Fruit fly (Drosophila melanogaster) whole organism, larva: Measurements from ENCODE around the gene CG33125.

Experiments
- noc ChIP-seq: fragments of 200-800 bp; sonication (Bioruptor generic); optimal IDR thresholded peaks from 3 replicates; lab custom pipeline; 2019; ENCODE audit warnings: missing biosample characterization, mild to moderate bottlenecking, missing genetic modification characterization, moderate library complexity

CG33125 gene

dm6 chr2L:2652314-2652713 lies at the start of gene CG33125:
Gene CG33125, minus strand, starts transcription at chr2L:2652414.
- no peak for TF ChIP-seq noc

DNA sequence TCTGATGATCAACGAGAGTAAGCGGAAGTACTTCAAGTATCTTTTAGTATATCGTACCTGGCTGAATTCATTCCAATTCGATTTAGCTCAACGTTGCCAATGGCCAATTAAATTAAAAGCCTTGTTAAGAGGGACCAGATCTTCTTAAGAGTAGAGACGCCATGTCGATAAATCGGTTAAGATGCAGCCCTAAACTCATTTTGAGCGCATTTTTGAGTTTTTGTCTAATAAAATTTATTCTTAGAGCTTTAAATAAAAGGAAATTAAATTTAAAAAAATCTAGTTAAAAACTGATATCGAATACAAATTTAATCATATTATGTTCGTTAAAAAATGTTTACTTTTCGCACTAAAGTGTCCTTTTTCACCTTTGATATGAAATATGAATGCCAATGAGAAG lies 44.1 kb upstream of the CG33125 start, which contains the start of gene Trf5:
Gene Trf5 (minus strand): TSS at position 101 of the 400 bp plus-strand sequence.
- TF ChIP-seq noc: no peak

DNA sequence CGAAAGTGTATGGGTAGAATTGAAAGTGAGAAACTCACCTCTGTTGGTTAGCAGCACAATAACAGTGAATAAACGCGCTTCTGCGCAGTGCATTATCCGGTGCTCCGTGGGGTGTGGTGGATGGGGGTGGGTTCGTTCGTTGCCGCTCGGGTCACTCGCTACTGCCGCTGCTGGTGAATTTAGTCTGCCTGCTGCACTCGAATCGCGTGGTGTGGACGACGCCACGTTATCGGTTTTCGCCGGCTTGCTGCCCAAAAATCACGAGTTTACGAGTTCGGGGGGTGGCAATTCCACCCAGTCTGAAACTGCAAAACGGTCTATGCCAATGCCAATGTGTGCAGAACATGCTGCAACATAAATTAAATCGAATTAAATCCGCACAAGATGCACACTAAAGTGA lies 25.3 kb upstream of the CG33125 start, which contains the start of gene Tmtc1:
Gene Tmtc1 (plus strand): TSS at position 182 of the 400 bp plus-strand sequence.
- TF ChIP-seq noc: no peak

DNA sequence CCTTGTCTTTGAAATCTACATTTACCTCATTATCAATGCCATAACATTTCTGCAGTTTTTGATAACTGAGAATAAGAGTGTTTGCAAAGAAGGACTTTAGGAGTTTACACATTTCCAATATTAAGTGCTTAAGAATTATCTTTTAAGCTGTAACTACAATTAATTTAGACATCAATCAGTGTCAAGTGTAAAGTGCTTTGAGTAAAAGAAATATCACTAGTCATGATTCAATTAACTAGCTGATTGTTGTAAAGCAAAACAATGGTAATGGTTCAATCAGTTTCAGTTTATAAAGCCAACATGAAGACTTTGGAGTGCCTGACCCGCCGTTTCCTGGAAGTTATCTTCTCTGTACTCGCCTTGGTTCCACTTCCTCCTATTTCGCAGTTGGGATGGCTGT lies 17.3 kb upstream of the CG33125 start, which contains the start of gene Gr23a:
Gene Gr23a (plus strand): TSS at position 301 of the 400 bp plus-strand sequence.
- no peak for TF ChIP-seq noc

DNA sequence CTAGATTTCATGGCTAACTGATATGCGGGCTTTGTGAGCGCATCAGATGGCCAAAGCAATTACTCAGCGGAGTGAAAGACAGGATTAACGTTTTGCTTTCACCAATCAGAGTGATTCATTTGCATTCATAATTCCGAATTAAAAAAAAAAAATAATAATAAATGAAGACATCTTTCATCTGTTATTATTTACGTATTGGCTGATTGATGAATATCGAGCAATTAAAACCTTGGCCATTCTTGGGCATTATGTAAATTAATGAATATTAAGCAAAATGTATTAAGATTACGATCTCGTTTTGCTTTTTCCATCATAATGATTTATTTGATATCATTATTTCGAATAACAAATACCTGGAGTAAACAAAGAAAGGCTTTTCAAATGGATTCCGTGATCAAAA lies 12.5 kb upstream of the CG33125 start, which contains the start of gene Trf4:
Gene Trf4 (plus strand): TSS at position 301 of the 400 bp plus-strand sequence.
- no peak for TF ChIP-seq noc

dm6 chr2L:2655094-2655493 lies 2.9 kb upstream of the CG33125 start, which contains the start of gene Prosbeta4R2:
Gene Prosbeta4R2, plus strand, starts transcription at chr2L:2655394.
- TF ChIP-seq noc: no peak

DNA sequence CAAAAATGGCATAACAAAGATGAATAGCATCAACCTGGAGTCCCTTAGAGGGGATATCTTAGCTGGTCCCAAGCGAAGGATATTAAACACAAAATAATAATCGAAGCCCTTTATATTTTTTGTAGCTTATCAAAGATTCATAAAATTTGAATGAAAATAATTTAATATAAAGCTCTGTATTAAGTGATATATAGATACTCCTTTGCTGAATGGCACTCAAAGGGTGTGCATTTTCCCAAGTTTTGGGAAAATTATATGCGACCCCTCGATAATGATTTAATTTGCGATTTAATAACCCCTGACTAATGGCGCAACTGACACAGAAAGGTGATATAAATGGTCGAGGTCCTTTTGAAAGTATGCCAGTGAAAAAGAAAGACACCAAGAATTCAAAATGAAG lies 1.5 kb upstream of the CG33125 start, which contains the start of gene Or23a:
Gene Or23a (plus strand): TSS at position 301 of the 400 bp plus-strand sequence.
- no peak for TF ChIP-seq noc

DNA sequence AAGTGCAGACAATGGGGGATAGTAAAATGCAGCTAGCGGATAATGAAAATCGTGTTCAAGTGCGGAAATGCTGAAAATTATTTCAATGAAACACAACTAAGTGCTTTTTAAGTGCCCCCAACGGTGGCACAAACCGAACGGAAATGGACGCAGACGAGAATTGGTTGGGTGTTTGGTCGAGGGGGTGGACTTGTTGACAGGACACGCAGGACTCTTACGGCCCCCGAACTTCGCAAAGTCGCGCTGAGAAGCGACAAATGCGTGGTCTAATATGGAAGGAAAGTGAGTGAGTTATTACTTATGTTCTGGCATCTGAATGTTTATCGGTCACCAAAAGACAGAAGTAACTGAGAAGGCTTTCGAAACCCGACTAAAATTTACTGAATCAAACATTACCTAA lies 532 bp upstream of the CG33125 start, which contains the start of gene Prosbeta4R1:
Gene Prosbeta4R1 (plus strand): TSS at position 301 of the 400 bp plus-strand sequence.
- no peak for TF ChIP-seq noc

DNA sequence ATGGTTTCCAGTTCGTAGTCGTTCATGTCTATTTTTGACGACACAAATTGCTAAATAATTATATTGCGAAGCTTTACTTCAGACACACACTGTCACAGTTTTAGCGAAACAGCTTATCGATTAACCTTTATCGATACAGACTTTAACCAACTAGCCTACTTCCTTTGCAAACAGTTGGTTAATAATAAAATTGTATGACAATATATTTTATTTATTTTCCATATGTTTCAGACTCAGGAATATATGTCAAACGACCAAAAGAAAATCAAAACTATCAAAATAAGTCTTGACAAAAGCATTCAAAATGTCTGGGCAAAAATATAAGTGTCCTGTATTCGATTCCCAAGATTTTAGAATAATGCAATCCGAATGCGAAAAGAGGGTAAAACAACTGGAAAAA lies 4.6 kb downstream of the CG33125 start, which contains the start of the genes CG9962 and CG43851:
Gene CG9962 (minus strand): TSS at position 101 of the 400 bp plus-strand sequence.
Gene CG43851 (plus strand): TSS at position 267 of the 400 bp plus-strand sequence.
- no peak for TF ChIP-seq noc

DNA sequence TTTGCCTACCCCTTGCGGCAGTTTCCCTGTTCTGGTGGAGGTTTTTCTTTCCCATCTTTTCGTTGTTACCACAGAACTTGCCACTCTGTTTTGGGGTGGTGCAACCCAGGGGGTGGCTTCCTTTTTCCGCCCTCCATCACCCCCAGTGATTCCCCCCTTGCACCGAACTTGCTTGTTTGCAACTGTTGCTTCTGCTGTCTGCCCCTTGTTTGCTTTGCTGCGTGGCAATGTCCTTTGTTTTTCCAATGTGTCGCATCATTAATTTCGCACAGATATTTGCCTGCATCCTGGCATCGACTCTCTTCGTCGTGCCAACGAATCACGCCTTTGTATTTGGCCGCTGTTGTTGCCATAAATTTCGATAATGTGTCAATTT lies 15.2 kb downstream of the CG33125 start:
- no peak for TF ChIP-seq noc

DNA sequence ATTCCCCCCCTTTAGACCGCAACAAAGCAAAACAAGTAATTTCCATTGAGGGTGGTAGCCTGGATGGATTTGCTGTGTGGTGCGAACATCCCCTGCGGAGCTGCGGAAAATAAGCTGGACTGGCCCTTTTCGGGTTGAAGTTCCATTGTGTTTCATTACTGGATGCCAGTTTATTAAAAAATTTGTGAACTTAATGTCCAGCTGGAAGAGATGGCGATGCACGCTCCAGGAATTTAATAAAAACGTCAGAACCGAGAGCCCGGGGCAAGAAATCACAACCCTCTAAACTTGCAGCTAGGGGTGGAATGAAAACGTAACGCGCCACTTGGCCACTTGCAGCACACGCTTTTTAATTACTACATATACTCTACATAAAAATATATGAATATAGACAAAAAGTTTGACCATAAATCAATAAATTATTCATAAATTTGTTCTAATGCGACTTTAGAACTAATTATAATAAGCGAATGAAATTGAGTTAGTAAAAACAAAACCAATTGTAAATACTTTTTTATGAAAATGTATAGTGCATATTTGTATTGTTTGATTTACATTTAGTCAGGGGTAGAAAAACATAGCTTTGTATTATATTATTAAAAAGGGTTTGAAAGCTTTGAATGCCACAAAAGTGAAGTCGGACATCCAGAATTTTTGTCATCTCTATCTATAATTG lies 15.8 kb downstream of the CG33125 start:
- TF ChIP-seq noc: no peak

DNA sequence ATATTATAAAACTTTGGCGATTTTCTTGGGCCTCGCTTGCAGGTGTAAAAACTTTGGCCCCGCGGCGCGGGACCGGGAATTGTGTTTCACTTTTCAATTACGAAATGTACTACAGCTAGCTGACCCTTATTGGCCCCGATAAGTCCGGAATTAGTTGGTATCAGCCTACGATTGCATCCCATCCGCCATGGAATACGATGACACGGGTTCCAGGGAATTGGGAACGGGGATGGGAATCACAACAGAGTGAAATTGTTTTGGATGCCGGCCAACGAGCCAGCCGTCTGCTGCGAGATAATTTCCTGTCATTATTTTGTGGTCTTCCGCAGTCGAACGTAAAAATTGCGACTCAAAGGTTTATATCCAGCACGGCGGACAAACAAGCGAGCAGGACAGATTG lies 23.5 kb downstream of the CG33125 start:
- no peak for TF ChIP-seq noc

DNA sequence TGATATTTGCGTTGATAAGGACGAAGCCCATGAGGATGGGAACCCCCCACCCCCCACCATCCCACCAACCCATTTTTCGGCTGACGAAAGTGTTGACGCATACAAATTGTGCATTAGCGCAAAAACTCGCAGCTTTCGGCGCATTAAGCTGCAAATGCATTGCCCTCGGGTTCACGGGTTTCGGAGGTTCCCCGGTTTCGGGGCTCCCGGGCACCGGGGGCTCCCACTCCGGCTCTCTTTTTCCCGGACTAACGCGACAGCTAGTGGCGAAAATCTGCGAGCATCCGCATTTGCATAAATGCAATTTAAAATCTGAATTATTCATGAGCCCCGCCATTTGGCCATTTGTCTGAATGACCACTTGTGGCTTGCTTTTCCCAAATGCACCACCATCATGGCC lies 24.7 kb downstream of the CG33125 start:
- TF ChIP-seq noc: no peak

DNA sequence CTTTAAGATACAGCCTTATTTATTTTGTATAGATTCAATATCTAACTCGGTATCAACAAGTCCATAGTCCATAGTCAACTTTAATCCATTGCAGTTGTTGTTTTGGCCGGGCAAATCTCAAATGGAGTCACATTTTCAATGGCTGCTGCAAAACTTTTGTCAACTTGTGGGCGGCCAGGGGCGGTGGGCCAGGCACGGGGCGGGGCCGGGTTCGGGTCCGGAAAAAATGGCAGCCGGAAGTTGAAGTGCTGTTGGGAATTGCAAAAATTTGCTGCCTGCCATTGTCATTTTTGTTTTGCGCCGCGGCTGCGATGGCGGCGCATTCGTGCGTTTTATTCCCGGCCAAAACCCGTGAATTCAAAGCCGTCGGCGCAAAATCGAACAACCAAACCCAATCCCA lies 28.3 kb downstream of the CG33125 start:
- no peak for TF ChIP-seq noc

- TF ChIP-seq noc: no peak
Measured at dm6 chr2L:2619887-2620286, 32.3 kb downstream of the CG33125 start, which contains the start of gene CG43403. Gene CG43403, plus strand, starts transcription at chr2L:2620187.

DNA sequence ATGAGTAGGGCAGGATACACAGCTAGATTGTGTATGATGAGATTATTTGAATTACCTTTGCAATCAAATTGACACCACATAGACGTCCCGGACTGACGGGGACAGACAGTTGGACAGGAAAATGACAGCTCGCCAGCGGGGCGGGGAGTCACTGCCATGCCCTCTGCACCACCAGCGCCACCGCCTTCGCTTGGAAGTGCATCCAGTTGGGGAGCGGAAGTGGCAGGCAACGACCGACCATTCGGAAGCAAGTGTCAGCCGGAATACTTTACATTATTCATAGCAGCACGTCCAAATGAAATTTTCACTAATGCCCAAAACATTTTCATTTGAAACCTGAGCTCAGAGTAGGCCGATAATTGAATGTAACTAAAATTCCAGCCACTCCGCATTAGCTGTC lies 42.5 kb downstream of the CG33125 start, which contains the start of gene CG15395:
Gene CG15395 (plus strand): TSS at position 301 of the 400 bp plus-strand sequence.
- TF ChIP-seq noc: no peak

- TF ChIP-seq noc: no peak
Measured at dm6 chr2L:2606725-2607124, 45.5 kb downstream of the CG33125 start.
